Fruit fly (Drosophila melanogaster) whole organism, wandering third instar larva: ENCODE results near the gene Jon25Bi.

ENCODE experiments used
- Abd-B ChIP-seq: fragments of >200 bp; optimal IDR thresholded peaks from 2 replicates; lab custom pipeline; 2017; ENCODE audit warnings: missing biosample characterization, missing genetic modification characterization
- CG32264 ChIP-seq: fragments of 200-800 bp; sonication (Bioruptor generic); optimal IDR thresholded peaks from 2 replicates; lab custom pipeline; 2016; ENCODE audit warnings: missing biosample characterization, missing genetic modification characterization
- CrebA ChIP-seq: fragments of 200-800 bp; sonication (Bioruptor generic); optimal IDR thresholded peaks from 2 replicates; lab custom pipeline; 2016; ENCODE audit warnings: missing biosample characterization, mild to moderate bottlenecking, missing genetic modification characterization, borderline replicate concordance
- Dfd ChIP-seq: fragments of >200 bp; optimal IDR thresholded peaks from 2 replicates; lab custom pipeline; 2017; ENCODE audit warnings: missing biosample characterization, missing genetic modification characterization
- Dif ChIP-seq: fragments of 200-275, 200-300 bp; sonication (Bioruptor generic); optimal IDR thresholded peaks from 2 replicates; lab custom pipeline; 2018; ENCODE audit warnings: missing biosample characterization, missing genetic modification characterization; ENCODE audit not compliant: partially characterized antibody
- GATAd ChIP-seq: sonication (Bioruptor generic); optimal IDR thresholded peaks from 2 replicates; lab custom pipeline; 2016; ENCODE audit warnings: missing biosample characterization, missing genetic modification characterization
- HLH106 ChIP-seq: fragments of 200-800 bp; optimal IDR thresholded peaks from 3 replicates; lab custom pipeline; 2019; ENCODE audit warnings: missing biosample characterization, mild to moderate bottlenecking, missing genetic modification characterization, moderate library complexity
- Hnf4 ChIP-seq: fragments of 200-800 bp; sonication (Bioruptor generic); optimal IDR thresholded peaks from 2 replicates; lab custom pipeline; 2016; ENCODE audit warnings: missing biosample characterization, mild to moderate bottlenecking, missing genetic modification characterization
- Hr83 ChIP-seq: fragments of 200-300 bp; sonication (Bioruptor generic); optimal IDR thresholded peaks from 2 replicates; lab custom pipeline; 2016; ENCODE audit warnings: missing biosample characterization, mild to moderate bottlenecking, missing genetic modification characterization, moderate library complexity; ENCODE audit not compliant: poor library complexity, severe bottlenecking
- Jra ChIP-seq: sonication (Bioruptor generic); optimal IDR thresholded peaks from 2 replicates; lab custom pipeline; 2016; ENCODE audit warnings: missing biosample characterization, missing genetic modification characterization
- Mio ChIP-seq: sonication (Bioruptor generic); optimal IDR thresholded peaks from 2 replicates; lab custom pipeline; 2016; ENCODE audit warnings: missing biosample characterization, missing genetic modification characterization
- Myc ChIP-seq: fragments of >200 bp; optimal IDR thresholded peaks from 2 replicates; lab custom pipeline; 2017
- N ChIP-seq: fragments of >200 bp; optimal IDR thresholded peaks from 2 replicates; lab custom pipeline; 2018; ENCODE audit warnings: missing biosample characterization, missing external identifiers, missing genetic modification characterization
- OdsH ChIP-seq: fragments of 200-800 bp; sonication (Bioruptor generic); optimal IDR thresholded peaks from 2 replicates; lab custom pipeline; 2016; ENCODE audit warnings: missing biosample characterization, mild to moderate bottlenecking, missing genetic modification characterization
- Rel ChIP-seq, 2 experiments: fragments of 200-800 bp; sonication (Bioruptor generic) in 1 of 2; optimal IDR thresholded peaks; 2 replicates in 1 of 2; 3 replicates in 1 of 2; lab custom pipeline; 2016 to 2019; ENCODE audit warnings: mild to moderate bottlenecking in 2 of 2, missing biosample characterization in 2 of 2, missing genetic modification characterization in 2 of 2, moderate library complexity in 1 of 2
- Sp1 ChIP-seq: fragments of 200-800 bp; sonication (Bioruptor generic); optimal IDR thresholded peaks from 3 replicates; lab custom pipeline; 2019; ENCODE audit warnings: missing biosample characterization, mild to moderate bottlenecking, missing genetic modification characterization, moderate library complexity
- Vsx2 ChIP-seq: fragments of 200-300, 225-300 bp; sonication (Bioruptor generic); optimal IDR thresholded peaks from 2 replicates; lab custom pipeline; 2018; ENCODE audit warnings: missing biosample characterization, missing genetic modification characterization; ENCODE audit not compliant: partially characterized antibody
- br ChIP-seq: fragments of 200-800 bp; sonication (Bioruptor generic); optimal IDR thresholded peaks from 2 replicates; lab custom pipeline; 2016; ENCODE audit warnings: missing biosample characterization, missing genetic modification characterization
- brk ChIP-seq: fragments of 200-800 bp; sonication (Bioruptor generic); optimal IDR thresholded peaks from 2 replicates; lab custom pipeline; 2016; ENCODE audit warnings: missing biosample characterization, mild to moderate bottlenecking, missing genetic modification characterization
- dl ChIP-seq, 2 experiments: fragments of 175-275, 200-275 bp in 1 of 2; fragments of 200-275 bp in 1 of 2; sonication (Bioruptor generic); optimal IDR thresholded peaks; lab custom pipeline; 2018; ENCODE audit warnings: mild to moderate bottlenecking in 2 of 2, missing biosample characterization in 2 of 2, missing genetic modification characterization in 2 of 2, moderate library complexity in 2 of 2; ENCODE audit not compliant: partially characterized antibody in 2 of 2, insufficient read depth in 1 of 2
- dmrt93B ChIP-seq: fragments of 200-800 bp; sonication (Bioruptor generic); optimal IDR thresholded peaks from 2 replicates; lab custom pipeline; 2018; ENCODE audit warnings: missing biosample characterization, mild to moderate bottlenecking, missing genetic modification characterization
- dsf ChIP-seq: sonication (Bioruptor generic); optimal IDR thresholded peaks from 2 replicates; lab custom pipeline; 2016; ENCODE audit warnings: missing biosample characterization, missing genetic modification characterization, borderline replicate concordance
- ey ChIP-seq: fragments of 200-800 bp; sonication (Bioruptor generic); optimal IDR thresholded peaks from 2 replicates; lab custom pipeline; 2016; ENCODE audit warnings: missing biosample characterization, missing genetic modification characterization
- foxo ChIP-seq, 2 experiments: fragments of 200-800 bp; sonication (Bioruptor generic); optimal IDR thresholded peaks; 2 replicates in 1 of 2; 3 replicates in 1 of 2; lab custom pipeline; 2016 to 2017; ENCODE audit warnings: missing biosample characterization in 2 of 2, missing genetic modification characterization in 2 of 2
- fru ChIP-seq: fragments of 200-800 bp; sonication (Bioruptor generic); optimal IDR thresholded peaks from 3 replicates; lab custom pipeline; 2016; ENCODE audit warnings: missing biosample characterization, mild to moderate bottlenecking, missing genetic modification characterization
- h ChIP-seq: fragments of 200-800 bp; sonication (Bioruptor generic); optimal IDR thresholded peaks from 3 replicates; lab custom pipeline; 2016; ENCODE audit warnings: missing biosample characterization, mild to moderate bottlenecking, missing genetic modification characterization
- jim ChIP-seq: fragments of 175-275, 200-325 bp; sonication (Bioruptor generic); optimal IDR thresholded peaks from 2 replicates; lab custom pipeline; 2016; ENCODE audit warnings: missing biosample characterization, mild to moderate bottlenecking, missing genetic modification characterization
- lola ChIP-seq: fragments of >200 bp; optimal IDR thresholded peaks from 2 replicates; lab custom pipeline; 2017; ENCODE audit warnings: missing biosample characterization, missing genetic modification characterization
- pan ChIP-seq: fragments of >200 bp; optimal IDR thresholded peaks from 2 replicates; lab custom pipeline; 2017
- psq ChIP-seq: fragments of 200-800 bp; sonication (Bioruptor generic); optimal IDR thresholded peaks from 3 replicates; lab custom pipeline; 2017; ENCODE audit warnings: missing biosample characterization, mild to moderate bottlenecking, missing genetic modification characterization, moderate library complexity
- rgr ChIP-seq: fragments of 200-800 bp; sonication (Bioruptor generic); optimal IDR thresholded peaks from 3 replicates; lab custom pipeline; 2016; ENCODE audit warnings: missing biosample characterization, mild to moderate bottlenecking, missing genetic modification characterization
- sage ChIP-seq: fragments of 200-800 bp; sonication (Bioruptor generic); optimal IDR thresholded peaks from 2 replicates; lab custom pipeline; 2016; ENCODE audit warnings: missing biosample characterization, mild to moderate bottlenecking, missing genetic modification characterization
- sv ChIP-seq: fragments of 200-800 bp; sonication (Bioruptor generic); optimal IDR thresholded peaks from 3 replicates; lab custom pipeline; 2016; ENCODE audit warnings: missing biosample characterization, missing genetic modification characterization
- tai ChIP-seq: sonication (Bioruptor generic); optimal IDR thresholded peaks from 2 replicates; lab custom pipeline; 2016; ENCODE audit warnings: missing biosample characterization, missing genetic modification characterization
- usp ChIP-seq: fragments of >200 bp; optimal IDR thresholded peaks from 2 replicates; lab custom pipeline; 2017; ENCODE audit warnings: missing biosample characterization, missing genetic modification characterization
- woc ChIP-seq: sonication (Bioruptor generic); optimal IDR thresholded peaks from 2 replicates; lab custom pipeline; 2016; ENCODE audit warnings: missing biosample characterization, mild to moderate bottlenecking, missing genetic modification characterization

Jon25Bi gene

DNA sequence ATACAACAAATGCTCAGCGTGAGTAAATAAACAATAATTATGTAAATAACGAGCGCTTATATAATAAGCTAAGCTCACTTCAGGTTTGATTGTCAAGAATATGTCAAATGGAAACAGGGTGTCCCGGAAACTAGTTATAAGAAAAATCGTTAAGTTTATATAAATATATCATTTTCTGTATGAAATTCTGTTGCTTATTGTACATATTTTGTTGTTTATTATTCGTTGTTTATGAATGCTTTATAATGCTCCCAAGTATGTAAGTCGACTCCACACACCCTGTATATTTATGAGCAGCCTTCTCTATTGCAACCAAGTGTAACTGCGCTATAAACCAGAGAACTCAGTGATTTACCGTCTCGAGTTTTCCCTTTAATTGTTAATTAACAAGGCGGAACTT lies 24.4 kb downstream of the Jon25Bi start:
- TF ChIP-seq N (GFP tag; lab: Kevin White, UChicago) (no peak), OdsH (no peak), CrebA (GFP tag; lab: Kevin White, UChicago) (no peak), usp (no peak), Mio (GFP tag; lab: Kevin White, UChicago) (no peak), jim (GFP tag; lab: Kevin White, UChicago) (no peak)

DNA sequence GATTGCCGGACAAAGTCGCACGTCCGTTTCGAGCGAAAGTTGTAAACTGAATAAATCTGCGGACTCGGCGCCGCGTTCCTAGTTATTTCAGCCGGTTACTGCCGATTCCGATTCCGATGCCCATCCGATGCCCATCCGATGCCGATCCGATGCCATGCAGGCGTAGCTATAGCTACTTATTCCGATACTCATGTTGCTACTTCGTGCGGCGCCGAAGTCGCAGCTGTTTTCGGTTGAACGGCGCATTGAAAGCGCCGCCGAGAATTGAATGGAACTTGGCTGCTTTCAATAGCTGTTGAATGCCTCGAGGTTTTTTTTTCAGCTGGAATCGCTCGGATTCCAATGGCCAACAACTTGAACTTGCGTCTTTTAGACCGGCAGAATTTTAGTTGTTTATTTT lies 26.6 kb downstream of the Jon25Bi start:
- no peak for TF ChIP-seq Vsx2 (GFP tag; lab: Kevin White, UChicago)

DNA sequence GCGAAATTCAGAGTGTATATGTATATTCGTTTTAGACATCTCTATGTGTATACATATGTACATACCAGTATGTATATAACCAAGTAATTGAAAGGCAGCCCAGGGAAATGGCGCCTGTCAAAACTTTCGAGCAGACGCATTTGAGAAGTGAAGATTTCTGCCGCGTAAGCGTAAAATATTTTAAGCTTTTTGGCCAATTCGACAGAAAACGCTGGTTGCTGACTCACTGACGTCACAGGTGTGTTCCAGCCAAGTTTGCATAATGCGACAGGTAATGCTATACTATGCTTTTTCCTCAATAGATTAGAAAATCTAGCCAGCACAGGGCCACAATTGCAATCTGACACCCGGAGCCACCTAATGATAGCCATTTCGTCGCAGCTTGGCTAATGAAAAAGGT lies 38.2 kb downstream of the Jon25Bi start:
- no peak for TF ChIP-seq ey (GFP tag; lab: Kevin White, UChicago)
- TF ChIP-seq Mio (GFP tag; lab: Kevin White, UChicago): no peak
- TF ChIP-seq woc (GFP tag; lab: Kevin White, UChicago): no peak
- TF ChIP-seq HLH106 (tag; lab: Kevin White, UChicago): no peak
- TF ChIP-seq sv (GFP tag; lab: Kevin White, UChicago): no peak
- TF ChIP-seq Dfd (GFP tag; lab: Kevin White, UChicago): no peak
- TF ChIP-seq dsf: no peak
- no peak for TF ChIP-seq Abd-B
- TF ChIP-seq rgr: no peak
- no peak for TF ChIP-seq OdsH
- no peak for TF ChIP-seq Hnf4 (GFP tag; lab: Kevin White, UChicago)
- no peak for TF ChIP-seq fru (GFP tag; lab: Kevin White, UChicago)
- no peak for TF ChIP-seq jim (GFP tag; lab: Kevin White, UChicago)
- no peak for TF ChIP-seq h
- TF ChIP-seq Dif (GFP tag; lab: Kevin White, UChicago): no peak
- no peak for TF ChIP-seq CrebA (GFP tag; lab: Kevin White, UChicago)
- no peak for TF ChIP-seq Sp1 (GFP tag; lab: Kevin White, UChicago)
- TF ChIP-seq Myc (lab: Kevin White, UChicago): no peak
- no peak for TF ChIP-seq brk

DNA sequence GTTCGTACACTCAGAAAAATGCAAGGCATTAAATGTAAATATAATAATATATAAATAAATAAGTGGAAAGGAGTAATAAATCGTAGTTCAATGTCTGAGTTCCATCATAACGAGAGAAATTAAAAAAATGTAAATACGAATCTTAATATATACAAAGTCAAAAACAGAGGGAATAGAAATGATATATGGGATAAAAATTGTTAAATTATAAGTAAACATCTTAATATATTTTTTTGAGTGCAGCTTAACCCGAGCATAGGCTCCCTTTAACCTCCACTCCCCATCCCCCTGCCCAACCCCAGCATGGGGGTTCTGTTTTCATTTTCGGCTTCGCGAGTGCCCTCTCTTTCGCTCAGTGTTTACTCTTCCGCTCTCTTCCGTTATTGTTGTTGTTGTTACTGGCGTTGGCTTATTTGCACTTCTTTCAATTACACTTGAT lies 39.2 kb downstream of the Jon25Bi start:
- TF ChIP-seq h (no peak), dmrt93B (GFP tag; lab: Kevin White, UChicago) (peak; percentile 15), lola (GFP tag; lab: Kevin White, UChicago) (no peak), Hr83 (GFP tag; lab: Kevin White, UChicago) (no peak), rgr (no peak), Dfd (GFP tag; lab: Kevin White, UChicago) (no peak), Myc (lab: Kevin White, UChicago) (no peak), psq (GFP tag; lab: Kevin White, UChicago) (peak; percentile 64), sv (GFP tag; lab: Kevin White, UChicago) (no peak), N (GFP tag; lab: Kevin White, UChicago) (no peak), sage (no peak), brk (no peak), ey (GFP tag; lab: Kevin White, UChicago) (no peak), Dif (GFP tag; lab: Kevin White, UChicago) (no peak), Rel (GFP tag; optimal IDR thresholded peaks at IDR 0.05; lab: Kevin White, UChicago) (no peak), Rel (tag; optimal IDR thresholded peaks at IDR 0.05; lab: Kevin White, UChicago) (no peak), foxo (GFP tag; optimal IDR thresholded peaks at IDR 0.05; lab: Kevin White, UChicago) (peak in 1 of 2 experiments; percentile 44), dsf (no peak), pan (no peak), Sp1 (GFP tag; lab: Kevin White, UChicago) (peak; percentile 19), dl (GFP tag; optimal IDR thresholded peaks at IDR 0.05; lab: Kevin White, UChicago; ENCODE audit: insufficient read depth in 1 of 2, partially characterized antibody in 2 of 2) (no peak), br (no peak), tai (no peak), GATAd (GFP tag; lab: Kevin White, UChicago) (no peak), CG32264 (no peak), Jra (no peak), HLH106 (tag; lab: Kevin White, UChicago) (peak; percentile 41), Mio (GFP tag; lab: Kevin White, UChicago) (no peak)
